ENCODE assay signal across 6 fruit fly cellular contexts in genomic region chr3R:16898791-16899658, dm6.
TF ChIP-seq lines count a peak whose summit lies in the region.

No protein-coding gene starts in this region.

- peak; percentile 73 for TF ChIP-seq CTCF in whole organism, embryonic (GFP tag; optimal IDR thresholded peaks at IDR 0.05; lab: Kevin White, UChicago)

TF ChIP-seq in whole organism, 6 proteins besides CTCF, POLR2A, EP300 and RAD21:
- TF ChIP-seq CG8478 (optimal IDR thresholded peaks at IDR 0.05; lab: Kevin White, UChicago) = peak; percentile 5
- TF ChIP-seq psq (optimal IDR thresholded peaks at IDR 0.05; lab: Kevin White, UChicago) = no peak

TF ChIP-seq in whole organism, adult, 20 proteins besides CTCF, POLR2A, EP300 and RAD21:
- TF ChIP-seq CG7101 (tag; optimal IDR thresholded peaks at IDR 0.05; lab: Kevin White, UChicago) (no peak), pad (GFP tag; optimal IDR thresholded peaks at IDR 0.05; lab: Kevin White, UChicago) (peak; percentile 21)

TF ChIP-seq in whole organism, embryonic, 481 proteins besides CTCF, POLR2A, EP300 and RAD21 (continues in another document):
- TF ChIP-seq gro (GFP tag; optimal IDR thresholded peaks at IDR 0.05; lab: Kevin White, UChicago) = no peak
- TF ChIP-seq CG16779 (GFP tag; IDR thresholded peaks at IDR 0.05; lab: Robert Waterston, UW) = no peak
- TF ChIP-seq CG14710 (tag; optimal IDR thresholded peaks at IDR 0.05; lab: Kevin White, UChicago) = no peak
- TF ChIP-seq CG4282 (GFP tag; optimal IDR thresholded peaks at IDR 0.05; lab: Kevin White, UChicago) = no peak
- no peak for TF ChIP-seq Mad (GFP tag; optimal IDR thresholded peaks at IDR 0.05; lab: Kevin White, UChicago)
- no peak for TF ChIP-seq Hand (GFP tag; optimal IDR thresholded peaks at IDR 0.05; lab: Kevin White, UChicago)
- TF ChIP-seq CG3163 (GFP tag; optimal IDR thresholded peaks at IDR 0.05; lab: Kevin White, UChicago) = peak; percentile 100
- no peak for TF ChIP-seq ci (GFP tag; IDR thresholded peaks at IDR 0.05; lab: Robert Waterston, UW)
- TF ChIP-seq CG17829 (tag; optimal IDR thresholded peaks at IDR 0.05; lab: Kevin White, UChicago) = no peak
- TF ChIP-seq grau (tag; optimal IDR thresholded peaks at IDR 0.05; lab: Kevin White, UChicago) = no peak
- no peak for TF ChIP-seq ranshi (GFP tag; IDR thresholded peaks at IDR 0.05; lab: Robert Waterston, UW)
- no peak for TF ChIP-seq vfl (GFP tag; optimal IDR thresholded peaks at IDR 0.05; lab: Kevin White, UChicago)
- TF ChIP-seq CG31224 (GFP tag; IDR thresholded peaks at IDR 0.05; lab: Robert Waterston, UW) = no peak
- no peak for TF ChIP-seq fd64A (GFP tag; optimal IDR thresholded peaks at IDR 0.05; lab: Kevin White, UChicago)
- TF ChIP-seq klu (GFP tag; IDR thresholded peaks at IDR 0.05; lab: Robert Waterston, UW) = no peak
- no peak for TF ChIP-seq CG2875 (GFP tag; optimal IDR thresholded peaks at IDR 0.05; lab: Kevin White, UChicago)
- peak; percentile 16; the same call in 1 of the 2 replicates for TF ChIP-seq CG13287 (GFP tag; IDR thresholded peaks at IDR 0.05; lab: Robert Waterston, UW; ENCODE audit: partially characterized antibody)
- no peak for TF ChIP-seq Bdp1 (GFP tag; optimal IDR thresholded peaks at IDR 0.05; lab: Kevin White, UChicago)
- no peak for TF ChIP-seq CG15696 (tag; optimal IDR thresholded peaks at IDR 0.05; lab: Kevin White, UChicago)
- no peak for TF ChIP-seq Max (GFP tag; optimal IDR thresholded peaks at IDR 0.05; lab: Kevin White, UChicago)
- TF ChIP-seq crc (GFP tag; optimal IDR thresholded peaks at IDR 0.05; lab: Kevin White, UChicago) = no peak
- no peak for TF ChIP-seq Rx (GFP tag; IDR thresholded peaks at IDR 0.05; lab: Robert Waterston, UW)
- no peak for TF ChIP-seq H2.0 (GFP tag; IDR thresholded peaks at IDR 0.05; lab: Robert Waterston, UW)

TF ChIP-seq in whole organism, prepupa, 60 proteins besides CTCF, POLR2A, EP300 and RAD21:
- TF ChIP-seq CG6163 (GFP tag; IDR thresholded peaks at IDR 0.05; lab: Robert Waterston, UW) = peak; percentile 25; the same call in 1 of the 3 replicates
- no peak for TF ChIP-seq CG32006 (GFP tag; optimal IDR thresholded peaks at IDR 0.05; lab: Kevin White, UChicago)
- peak in 1 of 2 experiments; percentile 4 for TF ChIP-seq ss (GFP tag; optimal IDR thresholded peaks at IDR 0.05; lab: Kevin White, UChicago)
TF ChIP-seq in whole organism, prepupa: peak in this region for 2.

TF ChIP-seq in whole organism, pupa, 21 proteins besides CTCF, POLR2A, EP300 and RAD21:
- TF ChIP-seq CG12605 (GFP tag; IDR thresholded peaks at IDR 0.05; lab: Robert Waterston, UW) (no peak), CG17806 (tag; optimal IDR thresholded peaks at IDR 0.05; lab: Kevin White, UChicago) (no peak), Pif1B (GFP tag; optimal IDR thresholded peaks at IDR 0.05; lab: Kevin White, UChicago) (no peak), rn (GFP tag; IDR thresholded peaks at IDR 0.05; lab: Robert Waterston, UW) (no peak), CG15710 (tag; optimal IDR thresholded peaks at IDR 0.05; lab: Kevin White, UChicago) (no peak), CG13204 (GFP tag; optimal IDR thresholded peaks at IDR 0.05; lab: Kevin White, UChicago) (no peak), CG8159 (tag; optimal IDR thresholded peaks at IDR 0.05; lab: Kevin White, UChicago) (no peak), Snoo (tag; optimal IDR thresholded peaks at IDR 0.05; lab: Kevin White, UChicago) (no peak), CG14655 (GFP tag; optimal IDR thresholded peaks at IDR 0.05; lab: Kevin White, UChicago) (no peak), fd96Ca (GFP tag; IDR thresholded peaks at IDR 0.05; lab: Robert Waterston, UW) (peak; percentile 17; the same call in 1 of the 3 replicates), CG9948 (tag; optimal IDR thresholded peaks at IDR 0.05; lab: Kevin White, UChicago) (no peak), Pif1A (GFP tag; optimal IDR thresholded peaks at IDR 0.05; lab: Kevin White, UChicago) (peak; percentile 7), CG8301 (tag; optimal IDR thresholded peaks at IDR 0.05; lab: Kevin White, UChicago) (no peak), CG10348 (GFP tag; IDR thresholded peaks at IDR 0.05; lab: Robert Waterston, UW) (no peak), Ets98B (GFP tag; IDR thresholded peaks at IDR 0.05; lab: Robert Waterston, UW) (no peak)

TF ChIP-seq in whole organism, wandering third instar larva, 38 proteins besides CTCF, POLR2A, EP300 and RAD21:
- TF ChIP-seq Sp1 (GFP tag; optimal IDR thresholded peaks at IDR 0.05; lab: Kevin White, UChicago) = no peak
- TF ChIP-seq N (GFP tag; optimal IDR thresholded peaks at IDR 0.05; lab: Kevin White, UChicago) = peak; percentile 44
- TF ChIP-seq Rel (GFP tag; optimal IDR thresholded peaks at IDR 0.05; lab: Kevin White, UChicago) = no peak
- TF ChIP-seq Rel (tag; optimal IDR thresholded peaks at IDR 0.05; lab: Kevin White, UChicago) = peak; percentile 74
- TF ChIP-seq ey (GFP tag; optimal IDR thresholded peaks at IDR 0.05; lab: Kevin White, UChicago) = no peak
